Fruit fly (Drosophila melanogaster) whole organism, embryonic: ENCODE data around the gene NK7.1.

Experiments used
- Aef1 ChIP-seq: fragments of 200-800 bp; sonication (Bioruptor generic); IDR thresholded peaks from 3 replicates; pipeline ENCODE4 v1.3.6; 2022; ENCODE audit warnings: missing biosample characterization, missing genetic modification characterization
- BtbVII ChIP-seq: fragments of 200-800 bp; sonication (Bioruptor generic); optimal IDR thresholded peaks from 3 replicates; lab custom pipeline; 2017; ENCODE audit warnings: missing biosample characterization, mild to moderate bottlenecking, missing genetic modification characterization
- CG10462 ChIP-seq: fragments of 200-800 bp; sonication (Bioruptor generic); optimal IDR thresholded peaks from 2 replicates; lab custom pipeline; 2016; ENCODE audit warnings: missing biosample characterization, missing genetic modification characterization
- CG11560 ChIP-seq: fragments of 200-800 bp; sonication (Bioruptor generic); IDR thresholded peaks from 3 replicates; pipeline ENCODE4 v1.3.6; 2022; ENCODE audit warnings: missing biosample characterization, missing genetic modification characterization
- CG12071 ChIP-seq: fragments of 200-800 bp; sonication (Bioruptor generic); optimal IDR thresholded peaks from 3 replicates; lab custom pipeline; 2018; ENCODE audit warnings: missing biosample characterization, mild to moderate bottlenecking, missing genetic modification characterization
- CG12744 ChIP-seq: fragments of 200-800 bp; sonication (Bioruptor generic); optimal IDR thresholded peaks from 2 replicates; lab custom pipeline; 2016; ENCODE audit warnings: missing biosample characterization, missing genetic modification characterization
- CG12769 ChIP-seq: fragments of 200-800 bp; sonication (Bioruptor generic); optimal IDR thresholded peaks from 2 replicates; lab custom pipeline; 2019; ENCODE audit warnings: missing biosample characterization, mild to moderate bottlenecking, missing genetic modification characterization, moderate library complexity
- CG14050 ChIP-seq: fragments of 200-800 bp; sonication (Bioruptor generic); IDR thresholded peaks from 3 replicates; pipeline ENCODE4 v1.3.6; 2022; ENCODE audit warnings: missing biosample characterization, missing genetic modification characterization
- CG1529 ChIP-seq: fragments of 200-800 bp; sonication (Bioruptor generic); optimal IDR thresholded peaks from 3 replicates; lab custom pipeline; 2018; ENCODE audit warnings: missing biosample characterization, missing genetic modification characterization
- CG15479 ChIP-seq: fragments of 200-800 bp; sonication (Bioruptor generic); optimal IDR thresholded peaks from 3 replicates; lab custom pipeline; 2019; ENCODE audit warnings: missing biosample characterization, mild to moderate bottlenecking, missing genetic modification characterization, moderate library complexity
- CG16813 ChIP-seq: fragments of 200-800 bp; sonication (Bioruptor generic); IDR thresholded peaks from 3 replicates; pipeline ENCODE4 v1.3.6; 2022; ENCODE audit warnings: missing biosample characterization, missing genetic modification characterization; ENCODE audit not compliant: partially characterized antibody
- CG17186 ChIP-seq: fragments of 200-800 bp; sonication (Bioruptor generic); optimal IDR thresholded peaks from 3 replicates; lab custom pipeline; 2017; ENCODE audit warnings: missing biosample characterization, missing genetic modification reagents, missing genetic modification characterization
- CG1792 ChIP-seq: fragments of 200-800 bp; sonication (Bioruptor generic); optimal IDR thresholded peaks from 2 replicates; lab custom pipeline; 2016; ENCODE audit warnings: missing biosample characterization, missing genetic modification characterization
- CG2199 ChIP-seq: fragments of 200-800 bp; sonication (Bioruptor generic); IDR thresholded peaks from 3 replicates; pipeline ENCODE4 v1.3.6; 2022; ENCODE audit warnings: missing biosample characterization, missing genetic modification characterization
- CG2678 ChIP-seq: fragments of 200-800 bp; sonication (Bioruptor generic); optimal IDR thresholded peaks from 3 replicates; lab custom pipeline; 2019; ENCODE audit warnings: missing biosample characterization, mild to moderate bottlenecking, missing genetic modification characterization, moderate library complexity
- CG32532 ChIP-seq: fragments of 200-800 bp; sonication (Bioruptor generic); IDR thresholded peaks from 2 replicates; pipeline ENCODE4 v1.3.6; 2022; ENCODE audit warnings: missing biosample characterization, missing genetic modification characterization
- CG3407 ChIP-seq: fragments of 200-800 bp; sonication (Bioruptor generic); optimal IDR thresholded peaks from 2 replicates; lab custom pipeline; 2018; ENCODE audit warnings: missing biosample characterization, mild to moderate bottlenecking, missing genetic modification characterization
- CG34224 ChIP-seq: fragments of 200-800 bp; sonication (Bioruptor generic); IDR thresholded peaks from 3 replicates; pipeline ENCODE4 v1.3.6; 2022; ENCODE audit warnings: missing biosample characterization, missing genetic modification characterization; ENCODE audit not compliant: partially characterized antibody
- CG34422 ChIP-seq: fragments of 200-800 bp; sonication (Bioruptor generic); IDR thresholded peaks from 3 replicates; pipeline ENCODE4 v1.3.6; 2022; ENCODE audit warnings: missing biosample characterization, missing genetic modification characterization
- CG6791 ChIP-seq: fragments of 200-800 bp; sonication (Bioruptor generic); IDR thresholded peaks from 3 replicates; pipeline ENCODE4 v1.3.6; 2022; ENCODE audit warnings: missing biosample characterization, missing genetic modification characterization; ENCODE audit not compliant: partially characterized antibody
- CG8290 ChIP-seq, 3 experiments: fragments of 200-800 bp; sonication (Bioruptor generic); optimal IDR thresholded peaks; 2 replicates each; lab custom pipeline; 2016 to 2019; ENCODE audit warnings: missing biosample characterization in 3 of 3, missing genetic modification characterization in 3 of 3, mild to moderate bottlenecking in 2 of 3, moderate library complexity in 1 of 3
- CG8359 ChIP-seq: fragments of 200-800 bp; sonication (Bioruptor generic); optimal IDR thresholded peaks from 2 replicates; lab custom pipeline; 2017; ENCODE audit warnings: missing biosample characterization, mild to moderate bottlenecking, missing genetic modification characterization, borderline replicate concordance
- CG8478 ChIP-seq: fragments of >200 bp; optimal IDR thresholded peaks from 2 replicates; lab custom pipeline; 2018
- Deaf1 ChIP-seq: fragments of 200-800 bp; optimal IDR thresholded peaks from 3 replicates; lab custom pipeline; 2019; ENCODE audit warnings: missing biosample characterization, mild to moderate bottlenecking, missing genetic modification characterization, moderate library complexity
- Dll ChIP-seq: fragments of 200-800 bp; sonication (Bioruptor generic); IDR thresholded peaks from 4 replicates; pipeline ENCODE4 v1.3.6; 2022; ENCODE audit warnings: missing biosample characterization, missing genetic modification characterization; ENCODE audit not compliant: partially characterized antibody
- Drgx ChIP-seq: fragments of 200-800 bp; sonication (Bioruptor generic); IDR thresholded peaks from 2 replicates; pipeline ENCODE4 v1.3.6; 2022; ENCODE audit warnings: missing biosample characterization, missing genetic modification characterization
- HLH4C ChIP-seq: fragments of 200-800 bp; sonication (Bioruptor generic); IDR thresholded peaks from 3 replicates; pipeline ENCODE4 v1.3.6; 2022; ENCODE audit warnings: missing biosample characterization, missing genetic modification characterization; ENCODE audit not compliant: partially characterized antibody
- Opbp ChIP-seq: fragments of 200-800 bp; sonication (Bioruptor generic); IDR thresholded peaks from 3 replicates; pipeline ENCODE4 v1.3.6; 2022; ENCODE audit warnings: missing biosample characterization, missing genetic modification characterization; ENCODE audit not compliant: partially characterized antibody
- Scr ChIP-seq: fragments of 200-800 bp; sonication (Bioruptor generic); IDR thresholded peaks from 2 replicates; pipeline ENCODE4 v1.3.6; 2022; ENCODE audit warnings: missing biosample characterization, missing genetic modification characterization; ENCODE audit not compliant: partially characterized antibody
- TFAM ChIP-seq: fragments of 200-800 bp; sonication (Bioruptor generic); optimal IDR thresholded peaks from 2 replicates; lab custom pipeline; 2017; ENCODE audit warnings: missing biosample characterization, missing genetic modification characterization, inconsistent platforms
- Xbp1 ChIP-seq: fragments of 200-800 bp; sonication (Bioruptor generic); optimal IDR thresholded peaks from 3 replicates; lab custom pipeline; 2016; ENCODE audit warnings: missing biosample characterization, mild to moderate bottlenecking, missing genetic modification characterization
- ara ChIP-seq: fragments of 200-800 bp; sonication (Bioruptor generic); IDR thresholded peaks from 2 replicates; pipeline ENCODE4 v1.3.6; 2022; ENCODE audit warnings: missing biosample characterization, missing genetic modification characterization
- bigmax ChIP-seq: fragments of 200-800 bp; sonication (Bioruptor generic); optimal IDR thresholded peaks from 2 replicates; lab custom pipeline; 2018; ENCODE audit warnings: missing biosample characterization, mild to moderate bottlenecking, missing genetic modification characterization
- cg ChIP-seq: fragments of 200-800 bp; sonication (Bioruptor generic); optimal IDR thresholded peaks from 3 replicates; lab custom pipeline; 2019; ENCODE audit warnings: missing biosample characterization, mild to moderate bottlenecking, missing genetic modification characterization, moderate library complexity
- danr ChIP-seq: fragments of 200-800 bp; sonication (Bioruptor generic); IDR thresholded peaks from 2 replicates; pipeline ENCODE4 v1.3.6; 2022; ENCODE audit warnings: missing biosample characterization, missing genetic modification characterization
- ems ChIP-seq: fragments of 200-800 bp; sonication (Bioruptor generic); optimal IDR thresholded peaks from 3 replicates; lab custom pipeline; 2016; ENCODE audit warnings: missing biosample characterization, missing genetic modification characterization
- fu2 ChIP-seq: fragments of 200-800 bp; sonication (Bioruptor generic); optimal IDR thresholded peaks from 2 replicates; lab custom pipeline; 2016; ENCODE audit warnings: missing biosample characterization, missing genetic modification characterization
- gsb-n ChIP-seq: fragments of 200-800 bp; sonication (Bioruptor generic); optimal IDR thresholded peaks from 3 replicates; lab custom pipeline; 2018; ENCODE audit warnings: missing biosample characterization, mild to moderate bottlenecking, missing genetic modification characterization
- knrl ChIP-seq: fragments of 200-800 bp; sonication (Bioruptor generic); IDR thresholded peaks from 3 replicates; pipeline ENCODE4 v1.3.6; 2022; ENCODE audit warnings: missing biosample characterization, missing genetic modification characterization; ENCODE audit not compliant: partially characterized antibody
- lmd ChIP-seq: fragments of 200-800 bp; sonication (Bioruptor generic); IDR thresholded peaks from 2 replicates; pipeline ENCODE4 v1.3.6; 2022; ENCODE audit warnings: missing biosample characterization, missing genetic modification characterization
- lov ChIP-seq, 2 experiments: fragments of 200-800 bp in 1 of 2; fragments of >200 bp in 1 of 2; sonication (Bioruptor generic) in 1 of 2; IDR thresholded peaks in 1 of 2; optimal IDR thresholded peaks in 1 of 2; 2 replicates in 1 of 2; 3 replicates in 1 of 2; pipeline versions ENCODE4 v1.3.6 to Lab custom; 2017 to 2022; ENCODE audit warnings: missing biosample characterization in 1 of 2, missing genetic modification characterization in 1 of 2
- luna ChIP-seq: fragments of 200-800 bp; sonication (Bioruptor generic); optimal IDR thresholded peaks from 2 replicates; lab custom pipeline; 2016; ENCODE audit warnings: missing biosample characterization, missing genetic modification characterization
- pho ChIP-seq: fragments of 200-800 bp; sonication (Bioruptor generic); optimal IDR thresholded peaks from 2 replicates; lab custom pipeline; 2016; ENCODE audit warnings: missing biosample characterization, missing genetic modification characterization
- rib ChIP-seq: fragments of 200-800 bp; sonication (Bioruptor generic); IDR thresholded peaks from 2 replicates; pipeline ENCODE4 v1.3.6; 2022; ENCODE audit warnings: missing biosample characterization, missing genetic modification characterization
- sisA ChIP-seq: fragments of 200-800 bp; sonication (Bioruptor generic); IDR thresholded peaks from 2 replicates; pipeline ENCODE4 v1.3.6; 2022; ENCODE audit warnings: missing biosample characterization, missing genetic modification characterization
- slp2 ChIP-seq: fragments of 200-800 bp; sonication (Bioruptor generic); optimal IDR thresholded peaks from 2 replicates; lab custom pipeline; 2016; ENCODE audit warnings: missing biosample characterization, missing genetic modification characterization
- sna ChIP-seq: fragments of 200-800 bp; sonication (Bioruptor generic); IDR thresholded peaks from 2 replicates; pipeline ENCODE4 v1.3.6; 2022; ENCODE audit warnings: missing biosample characterization, missing genetic modification characterization; ENCODE audit not compliant: partially characterized antibody
- ssp ChIP-seq: fragments of 200-800 bp; sonication (Bioruptor generic); IDR thresholded peaks from 2 replicates; pipeline ENCODE4 v1.3.6; 2022; ENCODE audit warnings: missing biosample characterization, missing genetic modification characterization

Gene NK7.1

dm6 chr3R:14369481-14370198 is 3.1 kb downstream of the NK7.1 start (continued):
- TF ChIP-seq Scr (GFP tag; lab: Robert Waterston, UW) (0 out of 2 replicates have a peak, but pooled peaks have one; percentile 21), CG17186 (GFP tag; lab: Kevin White, UChicago) (no peak), CG34422 (no peak), CG14050 (GFP tag; lab: Robert Waterston, UW) (no peak), HLH4C (GFP tag; lab: Robert Waterston, UW) (peak; percentile 45; the same call in 1 of the 3 replicates), CG1529 (GFP tag; lab: Kevin White, UChicago) (no peak), CG12769 (tag; lab: Kevin White, UChicago) (peak; percentile 5), CG8478 (lab: Kevin White, UChicago) (no peak), sisA (no peak), ara (GFP tag; lab: Robert Waterston, UW) (no peak), CG11560 (no peak), CG12071 (GFP tag; lab: Kevin White, UChicago) (no peak), pho (GFP tag; lab: Kevin White, UChicago) (peak; percentile 4), Xbp1 (GFP tag; lab: Kevin White, UChicago) (no peak), bigmax (GFP tag; lab: Kevin White, UChicago) (no peak), lmd (GFP tag; lab: Robert Waterston, UW) (no peak), CG3407 (GFP tag; lab: Kevin White, UChicago) (no peak), CG10462 (no peak), Deaf1 (peak; percentile 80), CG8359 (GFP tag; lab: Kevin White, UChicago) (peak; percentile 40), Aef1 (GFP tag; lab: Robert Waterston, UW) (no peak), CG15479 (GFP tag; lab: Kevin White, UChicago) (no peak), CG34224 (peak; percentile 24; the same call in 1 of the 3 replicates), TFAM (GFP tag; lab: Kevin White, UChicago) (no peak), rib (GFP tag; lab: Robert Waterston, UW) (peak; percentile 50; the same call in 1 of the 2 replicates), knrl (GFP tag; lab: Robert Waterston, UW) (no peak), cg (GFP tag; lab: Kevin White, UChicago) (peak; percentile 46), Opbp (GFP tag; lab: Robert Waterston, UW) (0 out of 3 replicates have a peak, but pooled peaks have one; percentile 11), CG6791 (GFP tag; lab: Robert Waterston, UW) (no peak), slp2 (no peak), CG12744 (GFP tag; lab: Kevin White, UChicago) (no peak), Drgx (GFP tag; lab: Robert Waterston, UW) (0 out of 2 replicates have a peak, but pooled peaks have one; percentile 31), ssp (GFP tag; lab: Robert Waterston, UW) (no peak), danr (GFP tag; lab: Robert Waterston, UW) (no peak), sna (0 out of 2 replicates have a peak, but pooled peaks have one; percentile 42), Dll (GFP tag; lab: Robert Waterston, UW) (no peak), ems (no peak), lov (optimal IDR thresholded peaks at IDR 0.05; lab: Kevin White, UChicago) (no peak), lov (GFP tag; IDR thresholded peaks at IDR 0.05; lab: Robert Waterston, UW) (0 out of 3 replicates have a peak, but pooled peaks have one; percentile 38), luna (no peak), CG32532 (GFP tag; lab: Robert Waterston, UW) (peak; percentile 43; the same call in 1 of the 2 replicates), CG2199 (GFP tag; lab: Robert Waterston, UW) (peak; percentile 42), BtbVII (GFP tag; lab: Kevin White, UChicago) (peak; percentile 17), CG1792 (no peak), CG8290 (GFP tag; optimal IDR thresholded peaks at IDR 0.05; lab: Kevin White, UChicago) (no peak), CG8290 (tag; optimal IDR thresholded peaks at IDR 0.05; lab: Kevin White, UChicago) (peak in 1 of 2 experiments; percentile 45), CG16813 (no peak), gsb-n (tag; lab: Kevin White, UChicago) (peak; percentile 69), fu2 (GFP tag; lab: Kevin White, UChicago) (no peak), CG2678 (no peak)
